Fruit fly (Drosophila melanogaster) whole organism, adult: Measurements from ENCODE around the gene CG9095.

Source experiments
- CG11617 ChIP-seq: fragments of 200-800 bp; sonication (Bioruptor generic); optimal IDR thresholded peaks from 2 replicates; lab custom pipeline; 2017; ENCODE audit warnings: mild to moderate bottlenecking, missing biosample characterization, missing genetic modification reagents, missing genetic modification characterization
- CG12768 ChIP-seq: fragments of 200-800 bp; sonication (Bioruptor generic); optimal IDR thresholded peaks from 2 replicates; lab custom pipeline; 2017; ENCODE audit warnings: missing biosample characterization, missing genetic modification characterization, mild to moderate bottlenecking, moderate library complexity, missing genetic modification reagents
- CG1620 ChIP-seq: fragments of 200-800 bp; sonication (Bioruptor generic); optimal IDR thresholded peaks from 2 replicates; lab custom pipeline; 2016; ENCODE audit warnings: missing biosample characterization, missing genetic modification characterization
- Crg-1 ChIP-seq: fragments of 200-800 bp; sonication (Bioruptor generic); optimal IDR thresholded peaks from 2 replicates; lab custom pipeline; 2016; ENCODE audit warnings: missing biosample characterization, missing genetic modification characterization
- cnc ChIP-seq, 2 experiments: fragments of >200 bp; optimal IDR thresholded peaks; 2 replicates each; lab custom pipeline; 2017
- toe ChIP-seq: fragments of 200-800 bp; sonication (Bioruptor generic); optimal IDR thresholded peaks from 2 replicates; lab custom pipeline; 2016; ENCODE audit warnings: missing biosample characterization, missing genetic modification characterization

dm6 chrX:15150261-15150660, 12.8 kb downstream of the CG9095 start:
- TF ChIP-seq cnc (optimal IDR thresholded peaks at IDR 0.05; lab: Kevin White, UChicago) (no peak), CG12768 (GFP tag; lab: Kevin White, UChicago) (no peak), CG1620 (GFP tag; lab: Kevin White, UChicago) (no peak), Crg-1 (GFP tag; lab: Kevin White, UChicago) (no peak), CG11617 (GFP tag; lab: Kevin White, UChicago) (no peak), toe (GFP tag; lab: Kevin White, UChicago) (no peak)
